Fruit fly (Drosophila melanogaster): ENCODE data around the gene bou.
A peak's percentile ranks its signal among the peaks of the same experiment; 100 is the strongest.

bou gene

dm6 chrX:6998492-6998852 is 12.2 kb downstream of the bou start, which contains the start of gene Inx2 (continued):
- TF ChIP-seq bsh (GFP tag; optimal IDR thresholded peaks at IDR 0.05) (peak in 1 of 2 experiments; percentile 21), CG9609 (GFP tag; optimal IDR thresholded peaks at IDR 0.05) (no peak), CG15601 (tag; optimal IDR thresholded peaks at IDR 0.05) (no peak), D19A (tag; optimal IDR thresholded peaks at IDR 0.05) (no peak), sqz (GFP tag; optimal IDR thresholded peaks at IDR 0.05) (peak; percentile 42), Dfd (GFP tag; optimal IDR thresholded peaks at IDR 0.05) (no peak), chinmo (GFP tag; IDR thresholded peaks at IDR 0.05; ENCODE audit: partially characterized antibody) (peak; percentile 92), CG15514 (GFP tag; optimal IDR thresholded peaks at IDR 0.05) (no peak), Taf1 (GFP tag; IDR thresholded peaks at IDR 0.05) (no peak), nerfin-1 (tag; optimal IDR thresholded peaks at IDR 0.05) (peak; percentile 44), pho (GFP tag; optimal IDR thresholded peaks at IDR 0.05) (no peak), repo (GFP tag; optimal IDR thresholded peaks at IDR 0.05) (no peak), kni (GFP tag; optimal IDR thresholded peaks at IDR 0.05) (peak; percentile 65), CG9727 (GFP tag; optimal IDR thresholded peaks at IDR 0.05) (no peak), aop (GFP tag; IDR thresholded peaks at IDR 0.05) (no peak), chif (GFP tag; optimal IDR thresholded peaks at IDR 0.05) (no peak), CG12071 (GFP tag; optimal IDR thresholded peaks at IDR 0.05) (peak; percentile 31), grn (GFP tag; optimal IDR thresholded peaks at IDR 0.05) (peak; percentile 8), CoRest (tag; optimal IDR thresholded peaks at IDR 0.05) (no peak), CG14014 (GFP tag; IDR thresholded peaks at IDR 0.05) (no peak), Ptx1 (GFP tag; IDR thresholded peaks at IDR 0.05) (0 out of 2 replicates have a peak, but pooled peaks have one; percentile 11), dm (GFP tag; optimal IDR thresholded peaks at IDR 0.05) (no peak), CG2889 (GFP tag; IDR thresholded peaks at IDR 0.05) (no peak), CG30020 (tag; optimal IDR thresholded peaks at IDR 0.05) (no peak), Ets65A (GFP tag) (no peak), gce (GFP tag; IDR thresholded peaks at IDR 0.05) (peak; percentile 60; the same call in 1 of the 3 replicates), CG1832 (GFP tag; optimal IDR thresholded peaks at IDR 0.05) (no peak), CG15011 (GFP tag; optimal IDR thresholded peaks at IDR 0.05) (no peak), ash1 (GFP tag; optimal IDR thresholded peaks at IDR 0.05) (peak; percentile 22), CG9876 (GFP tag; optimal IDR thresholded peaks at IDR 0.05) (no peak), fru (optimal IDR thresholded peaks at IDR 0.05) (no peak), tup (GFP tag; optimal IDR thresholded peaks at IDR 0.05) (no peak), mirr (GFP tag; optimal IDR thresholded peaks at IDR 0.05) (peak; percentile 76), CG1602 (GFP tag; optimal IDR thresholded peaks at IDR 0.05) (no peak), unc-4 (GFP tag; IDR thresholded peaks at IDR 0.05; ENCODE audit: partially characterized antibody) (no peak), CG7745 (tag; optimal IDR thresholded peaks at IDR 0.05) (peak; percentile 7), CG31441 (GFP tag; IDR thresholded peaks at IDR 0.05) (no peak; the same call in 1 of the 2 replicates), CG1603 (tag; optimal IDR thresholded peaks at IDR 0.05) (no peak), wdn (GFP tag; IDR thresholded peaks at IDR 0.05) (no peak), Atf-2 (GFP tag; optimal IDR thresholded peaks at IDR 0.05) (no peak), zfh1 (GFP tag; IDR thresholded peaks at IDR 0.05) (peak; percentile 69), dmrt99B (tag; optimal IDR thresholded peaks at IDR 0.05) (no peak), CG14050 (GFP tag; IDR thresholded peaks at IDR 0.05) (no peak; the same call in 2 of the 3 replicates), Nf-YB (GFP tag; optimal IDR thresholded peaks at IDR 0.05) (peak; percentile 11), Hmx (GFP tag; optimal IDR thresholded peaks at IDR 0.05) (no peak), CG31388 (GFP tag; optimal IDR thresholded peaks at IDR 0.05) (no peak), gcm2 (GFP tag; optimal IDR thresholded peaks at IDR 0.05) (no peak), CG12744 (GFP tag; optimal IDR thresholded peaks at IDR 0.05) (no peak), sd (tag; optimal IDR thresholded peaks at IDR 0.05) (peak; percentile 54), tio (GFP tag; optimal IDR thresholded peaks at IDR 0.05) (no peak), Trl (optimal IDR thresholded peaks at IDR 0.05) (peak; percentile 88 to 94), Trl (GFP tag; optimal IDR thresholded peaks at IDR 0.05) (peak; percentile 57), slbo (GFP tag; IDR thresholded peaks at IDR 0.05) (no peak)
